Worm (Caenorhabditis elegans) whole organism, L2 larva: Measurements from ENCODE around the gene col-176.

Experiments used
- F13H6.1 ChIP-seq: sonication (generic microtip); optimal IDR thresholded peaks from 2 replicates; lab custom pipeline; 2016; ENCODE audit warnings: missing genetic modification characterization, missing compliant biosample characterization
- R02D3.7 ChIP-seq: fragments of 150-350 bp; optimal IDR thresholded peaks from 2 replicates; lab custom pipeline; 2014; ENCODE audit warnings: missing biosample characterization, missing genetic modification characterization
- ZK546.5 ChIP-seq: sonication (generic microtip); optimal IDR thresholded peaks from 2 replicates; lab custom pipeline; 2017; ENCODE audit warnings: missing biosample characterization, missing genetic modification characterization
- alr-1 ChIP-seq: fragments of 150-350 bp; optimal IDR thresholded peaks from 2 replicates; lab custom pipeline; 2014; ENCODE audit warnings: missing biosample characterization, missing genetic modification characterization
- aly-2 ChIP-seq: fragments of 150-350 bp; optimal IDR thresholded peaks from 2 replicates; lab custom pipeline; 2014; ENCODE audit warnings: missing biosample characterization, missing genetic modification characterization
- ama-1 ChIP-seq: fragments of 150-350 bp; optimal IDR thresholded peaks from 2 replicates; lab custom pipeline; 2018; ENCODE audit warnings: inconsistent platforms
- ceh-82 ChIP-seq: fragments of 150-350 bp; optimal IDR thresholded peaks from 2 replicates; lab custom pipeline; 2014; ENCODE audit warnings: missing biosample characterization, missing genetic modification characterization
- crh-2 ChIP-seq: sonication (generic microtip); optimal IDR thresholded peaks from 2 replicates; lab custom pipeline; 2017; ENCODE audit warnings: missing biosample characterization, missing genetic modification characterization
- dmd-4 ChIP-seq: sonication (generic microtip); optimal IDR thresholded peaks from 2 replicates; lab custom pipeline; 2017; ENCODE audit warnings: missing biosample characterization, missing genetic modification characterization
- elt-1 ChIP-seq: fragments of 150-350 bp; optimal IDR thresholded peaks from 2 replicates; lab custom pipeline; 2014; ENCODE audit warnings: missing biosample characterization, missing genetic modification characterization
- elt-3 ChIP-seq: sonication (generic microtip); optimal IDR thresholded peaks from 2 replicates; lab custom pipeline; 2017; ENCODE audit warnings: missing biosample characterization, missing genetic modification characterization
- fos-1 ChIP-seq: fragments of 150-350 bp; optimal IDR thresholded peaks from 2 replicates; lab custom pipeline; 2014; ENCODE audit warnings: missing biosample characterization, missing genetic modification characterization
- gmeb-1 ChIP-seq: fragments of 150-350 bp; optimal IDR thresholded peaks from 2 replicates; lab custom pipeline; 2014; ENCODE audit warnings: missing biosample characterization, missing genetic modification characterization
- lin-11 ChIP-seq: fragments of 150-350 bp; sonication (generic microtip); optimal IDR thresholded peaks from 2 replicates; lab custom pipeline; 2014; ENCODE audit warnings: missing biosample characterization, missing genetic modification characterization, inconsistent platforms, mixed read lengths
- lin-39 ChIP-seq: fragments of 150-350 bp; optimal IDR thresholded peaks from 2 replicates; lab custom pipeline; 2014; ENCODE audit warnings: missing biosample characterization, missing genetic modification reagents, missing genetic modification characterization
- lsy-2 ChIP-seq, 2 experiments: fragments of 150-350 bp in 1 of 2; sonication (generic microtip) in 1 of 2; optimal IDR thresholded peaks; 2 replicates each; lab custom pipeline; 2014 to 2017; ENCODE audit warnings: missing biosample characterization in 2 of 2, missing genetic modification characterization in 2 of 2
- mbf-1 ChIP-seq: sonication (generic microtip); optimal IDR thresholded peaks from 2 replicates; lab custom pipeline; 2017; ENCODE audit warnings: missing biosample characterization, missing genetic modification characterization
- mdl-1 ChIP-seq, 2 experiments: fragments of 150-350 bp in 1 of 2; sonication (generic microtip) in 1 of 2; optimal IDR thresholded peaks; 2 replicates each; lab custom pipeline; 2017; ENCODE audit warnings: missing biosample characterization in 2 of 2, missing genetic modification characterization in 2 of 2
- nhr-11 ChIP-seq: fragments of 150-350 bp; optimal IDR thresholded peaks from 2 replicates; lab custom pipeline; 2014; ENCODE audit warnings: missing biosample characterization, missing genetic modification characterization
- nhr-129 ChIP-seq: fragments of 150-350 bp; optimal IDR thresholded peaks from 2 replicates; lab custom pipeline; 2014; ENCODE audit warnings: missing biosample characterization, missing genetic modification characterization
- nhr-21 ChIP-seq: fragments of 150-350 bp; optimal IDR thresholded peaks from 2 replicates; lab custom pipeline; 2014; ENCODE audit warnings: missing biosample characterization, missing genetic modification characterization
- nhr-23 ChIP-seq: fragments of 150-350 bp; optimal IDR thresholded peaks from 2 replicates; lab custom pipeline; 2014; ENCODE audit warnings: missing biosample characterization, missing genetic modification reagents, missing genetic modification characterization
- nhr-25 ChIP-seq: fragments of 150-350 bp; sonication (generic microtip); optimal IDR thresholded peaks from 3 replicates; lab custom pipeline; 2014; ENCODE audit warnings: missing biosample characterization, missing genetic modification characterization
- nhr-6 ChIP-seq: fragments of 150-350 bp; optimal IDR thresholded peaks from 2 replicates; lab custom pipeline; 2014; ENCODE audit warnings: missing biosample characterization, missing genetic modification characterization
- nhr-77 ChIP-seq: fragments of 150-350 bp; optimal IDR thresholded peaks from 2 replicates; lab custom pipeline; 2014; ENCODE audit warnings: missing biosample characterization, missing genetic modification characterization
- sem-4 ChIP-seq: fragments of 150-350 bp; optimal IDR thresholded peaks from 2 replicates; lab custom pipeline; 2014; ENCODE audit warnings: missing biosample characterization, missing genetic modification reagents, missing genetic modification characterization
- skn-1 ChIP-seq: sonication (generic microtip); optimal IDR thresholded peaks from 2 replicates; lab custom pipeline; 2017; ENCODE audit warnings: missing biosample characterization, missing genetic modification characterization
- sma-3 ChIP-seq: sonication (generic microtip); optimal IDR thresholded peaks from 2 replicates; lab custom pipeline; 2016; ENCODE audit warnings: missing genetic modification reagents, missing genetic modification characterization, missing compliant biosample characterization
- sma-9 ChIP-seq, 2 experiments: fragments of 150-350 bp in 1 of 2; sonication (generic microtip) in 1 of 2; optimal IDR thresholded peaks; 2 replicates each; lab custom pipeline; 2014 to 2016; ENCODE audit warnings: missing genetic modification characterization in 2 of 2, mild to moderate bottlenecking in 1 of 2, missing biosample characterization in 1 of 2, missing compliant biosample characterization in 1 of 2, missing genetic modification reagents in 1 of 2, moderate library complexity in 1 of 2
- snpc-4 ChIP-seq: fragments of 150-350 bp; optimal IDR thresholded peaks from 2 replicates; lab custom pipeline; 2014; ENCODE audit warnings: missing biosample characterization, missing genetic modification characterization
- unc-62 ChIP-seq: fragments of 150-350 bp; optimal IDR thresholded peaks from 2 replicates; lab custom pipeline; 2014; ENCODE audit warnings: missing biosample characterization, missing genetic modification reagents, missing genetic modification characterization
- zag-1 ChIP-seq: fragments of 150-350 bp; optimal IDR thresholded peaks from 2 replicates; lab custom pipeline; 2014; ENCODE audit warnings: missing biosample characterization, missing genetic modification characterization
- ztf-1 ChIP-seq: fragments of 200-800 bp; sonication (Bioruptor generic); conservative IDR thresholded peaks from 2 replicates; pipeline ENCODE4 v1.3.6; 2022; ENCODE audit warnings: missing genetic modification characterization, missing compliant biosample characterization
- ztf-11 ChIP-seq: sonication (generic microtip); optimal IDR thresholded peaks from 2 replicates; lab custom pipeline; 2017; ENCODE audit warnings: missing biosample characterization, missing genetic modification characterization
- ztf-4 ChIP-seq: fragments of 150-350 bp; optimal IDR thresholded peaks from 2 replicates; lab custom pipeline; 2014; ENCODE audit warnings: missing biosample characterization, missing genetic modification characterization

col-176 gene

ce11 chrX:10084050-10084672 is 6.8 kb downstream of the col-176 start, which contains the start of gene W07E11.1:
TSS of gene W07E11.1 (plus strand) at chrX:10084622.
- TF ChIP-seq gmeb-1 (tag; lab: Kevin White, UChicago) (peak; percentile 40), nhr-77 (tag; lab: Kevin White, UChicago) (no peak), lsy-2 (tag; optimal IDR thresholded peaks at IDR 0.05; lab: Kevin White, UChicago) (peak in 1 of 2 experiments; percentile 21), crh-2 (peak; percentile 79), snpc-4 (tag; lab: Kevin White, UChicago) (no peak), nhr-21 (tag; lab: Kevin White, UChicago) (peak; percentile 63), aly-2 (tag; lab: Kevin White, UChicago) (no peak), R02D3.7 (tag; lab: Kevin White, UChicago) (no peak), fos-1 (tag; lab: Kevin White, UChicago) (peak; percentile 39), nhr-25 (tag; lab: Kevin White, UChicago) (no peak), mdl-1 (tag; optimal IDR thresholded peaks at IDR 0.05; lab: Kevin White, UChicago) (peak in 1 of 2 experiments; percentile 20), F13H6.1 (tag; lab: Kevin White, UChicago) (peak; percentile 87), dmd-4 (tag; lab: Kevin White, UChicago) (no peak), nhr-129 (tag; lab: Kevin White, UChicago) (peak; percentile 21), sma-3 (peak; percentile 73), elt-3 (tag; lab: Kevin White, UChicago) (no peak), ama-1 (lab: Kevin White, UChicago) (no peak), sma-9 (GFP tag; optimal IDR thresholded peaks at IDR 0.05; lab: Kevin White, UChicago) (peak; percentile 85), sma-9 (tag; optimal IDR thresholded peaks at IDR 0.05; lab: Kevin White, UChicago) (no peak)

DNA sequence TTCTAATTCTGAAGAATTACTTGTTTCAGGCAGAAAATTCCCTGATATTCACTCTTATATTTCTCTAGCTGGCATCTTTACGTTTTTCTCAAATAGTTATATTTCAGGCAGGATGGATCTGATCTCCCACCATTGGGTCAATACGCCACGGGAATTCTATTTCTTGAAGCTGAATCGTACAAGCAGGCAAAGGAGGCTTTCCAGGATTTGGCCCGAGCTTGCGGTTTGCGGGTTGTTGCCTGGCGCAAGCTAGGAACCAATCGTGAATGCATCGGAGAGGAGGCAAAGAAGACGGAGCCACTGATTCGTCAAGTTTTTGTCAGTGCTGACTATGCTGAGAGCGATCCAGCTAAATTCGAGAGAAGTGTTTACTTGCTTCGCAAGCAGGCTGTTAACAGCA is 7.7 kb downstream of the col-176 start:
- no peak for TF ChIP-seq lin-39
- no peak for TF ChIP-seq lin-11 (tag; lab: Kevin White, UChicago)

DNA sequence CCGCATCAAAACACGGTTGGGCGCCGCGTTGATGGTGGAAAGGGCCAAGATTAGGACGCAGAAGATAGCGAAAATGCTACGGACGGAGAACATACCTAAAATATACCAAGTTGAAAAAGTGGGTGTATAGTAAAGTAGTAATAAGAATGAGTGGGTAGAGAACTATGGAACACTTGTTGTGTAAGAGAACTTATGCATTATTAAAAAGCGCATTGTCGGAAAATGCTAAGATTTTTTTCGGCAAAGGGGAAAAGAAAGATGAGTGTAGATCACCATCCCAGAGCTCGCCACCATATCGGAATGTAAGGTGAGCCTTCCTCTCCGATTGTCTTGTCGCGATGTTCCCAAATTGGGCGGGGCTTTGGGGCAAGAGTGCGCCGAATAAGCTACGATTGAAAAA is 10.5 kb downstream of the col-176 start, which contains the start of gene flp-28:
flp-28 (minus strand) TSS at position 101 of the 400 bp plus-strand sequence.
- TF ChIP-seq mdl-1 (tag; optimal IDR thresholded peaks at IDR 0.05; lab: Kevin White, UChicago), result no peak
- TF ChIP-seq aly-2 (tag; lab: Kevin White, UChicago), result no peak
- no peak for TF ChIP-seq unc-62 (GFP tag; lab: Kevin White, UChicago)
- no peak for TF ChIP-seq zag-1 (tag; lab: Kevin White, UChicago)
- TF ChIP-seq nhr-129 (tag; lab: Kevin White, UChicago), result no peak
- TF ChIP-seq dmd-4 (tag; lab: Kevin White, UChicago), result no peak
- TF ChIP-seq elt-1 (tag; lab: Kevin White, UChicago), result no peak
- TF ChIP-seq R02D3.7 (tag; lab: Kevin White, UChicago), result no peak
- TF ChIP-seq sem-4, result no peak

ce11 chrX:10092864-10093263 is 15.5 kb downstream of the col-176 start, which contains the start of gene flp-3:
TSS of gene flp-3 (minus strand) at chrX:10092964.
- TF ChIP-seq crh-2, result no peak
- TF ChIP-seq elt-3 (tag; lab: Kevin White, UChicago), result no peak
- TF ChIP-seq ztf-11, result no peak
- TF ChIP-seq lsy-2 (tag; optimal IDR thresholded peaks at IDR 0.05; lab: Kevin White, UChicago), result no peak
- no peak for TF ChIP-seq sma-9 (GFP tag; optimal IDR thresholded peaks at IDR 0.05; lab: Kevin White, UChicago)
- TF ChIP-seq sma-9 (tag; optimal IDR thresholded peaks at IDR 0.05; lab: Kevin White, UChicago), result no peak
- TF ChIP-seq skn-1 (tag; lab: Kevin White, UChicago), result no peak
- TF ChIP-seq gmeb-1 (tag; lab: Kevin White, UChicago), result no peak
- TF ChIP-seq nhr-21 (tag; lab: Kevin White, UChicago), result no peak
- no peak for TF ChIP-seq nhr-23 (tag; lab: Kevin White, UChicago)

DNA sequence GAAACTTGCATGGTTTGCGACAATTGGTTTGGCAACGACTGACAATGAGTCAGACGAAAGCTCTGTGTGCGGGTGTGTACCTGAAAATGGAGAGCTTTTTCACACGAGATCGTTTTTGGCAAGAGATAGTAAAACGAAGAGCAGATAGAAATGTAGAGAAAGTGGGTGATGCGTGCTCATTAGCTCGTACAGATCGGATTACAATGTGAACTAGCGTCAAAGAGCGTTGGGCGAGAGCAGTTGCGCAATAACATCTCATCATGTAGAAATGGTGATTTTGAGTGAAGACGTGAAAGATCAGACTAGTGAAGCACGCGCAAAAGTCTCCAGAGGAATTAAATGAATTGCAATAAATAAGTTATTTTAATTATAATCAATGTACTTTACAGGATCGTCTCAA is 17.7 kb downstream of the col-176 start, which contains the start of gene flp-2:
flp-2 (minus strand) TSS at position 101 of the 400 bp plus-strand sequence.
- TF ChIP-seq nhr-6 (tag; lab: Kevin White, UChicago) (no peak), lsy-2 (tag; optimal IDR thresholded peaks at IDR 0.05; lab: Kevin White, UChicago) (no peak), zag-1 (tag; lab: Kevin White, UChicago) (no peak), alr-1 (no peak), sma-3 (no peak), nhr-129 (tag; lab: Kevin White, UChicago) (no peak), mbf-1 (no peak), elt-1 (tag; lab: Kevin White, UChicago) (no peak), ztf-1 (GFP tag; lab: Robert Waterston, UW) (no peak), gmeb-1 (tag; lab: Kevin White, UChicago) (no peak), ZK546.5 (tag; lab: Kevin White, UChicago) (no peak), snpc-4 (tag; lab: Kevin White, UChicago) (no peak), ceh-82 (tag; lab: Kevin White, UChicago) (no peak), ztf-4 (tag; lab: Kevin White, UChicago) (no peak), nhr-11 (tag; lab: Kevin White, UChicago) (no peak), elt-3 (tag; lab: Kevin White, UChicago) (no peak)
